Worm (Caenorhabditis elegans) whole organism, midembryonic: ENCODE data around the gene C08B6.8.

Source experiments
- T22C8.4 ChIP-seq: fragments of 200-800 bp; sonication (Bioruptor generic); IDR thresholded peaks from 2 replicates; pipeline ENCODE4 v1.3.6; 2022; ENCODE audit warnings: missing genetic modification characterization, missing compliant biosample characterization
- cog-1 ChIP-seq: sonication (generic microtip); optimal IDR thresholded peaks from 2 replicates; lab custom pipeline; 2016; ENCODE audit warnings: missing genetic modification characterization, missing compliant biosample characterization
- flt-1 ChIP-seq: fragments of 200-800 bp; sonication (Bioruptor generic); IDR thresholded peaks from 2 replicates; pipeline ENCODE4 v1.3.6; 2022; ENCODE audit warnings: missing genetic modification characterization, missing compliant biosample characterization
- klf-2 ChIP-seq: fragments of 200-800 bp; sonication (Bioruptor generic); conservative IDR thresholded peaks from 2 replicates; pipeline ENCODE4 v1.3.6; 2022; ENCODE audit warnings: missing genetic modification reagents, missing genetic modification characterization, missing compliant biosample characterization
- med-1 ChIP-seq: sonication (generic microtip); optimal IDR thresholded peaks from 2 replicates; lab custom pipeline; 2017; ENCODE audit warnings: missing genetic modification characterization, mild to moderate bottlenecking, missing compliant biosample characterization, antibody characterized with exemption, missing genetic modification reagents; ENCODE audit not compliant: insufficient read depth
- ref-1 ChIP-seq: fragments of 200-800 bp; sonication (Bioruptor generic); conservative IDR thresholded peaks from 2 replicates; pipeline ENCODE4 v1.3.6; 2022; ENCODE audit warnings: missing genetic modification reagents, missing genetic modification characterization, missing compliant biosample characterization
- tab-1 ChIP-seq: fragments of 200-800 bp; sonication (Bioruptor generic); IDR thresholded peaks from 2 replicates; pipeline ENCODE4 v1.3.6; 2022; ENCODE audit warnings: missing genetic modification characterization, missing compliant biosample characterization
- ztf-23 ChIP-seq: fragments of 200-800 bp; sonication (Bioruptor generic); IDR thresholded peaks from 2 replicates; pipeline ENCODE4 v1.3.6; 2022; ENCODE audit warnings: missing genetic modification reagents, missing genetic modification characterization, missing compliant biosample characterization
- ztf-29 ChIP-seq: fragments of 200-800 bp; sonication (Bioruptor generic); IDR thresholded peaks from 2 replicates; pipeline ENCODE4 v1.3.6; 2022; ENCODE audit warnings: missing genetic modification reagents, missing genetic modification characterization, missing compliant biosample characterization

- TF ChIP-seq T22C8.4 (no peak), klf-2 (no peak), tab-1 (GFP tag; lab: Robert Waterston, UW) (no peak), med-1 (GFP tag; lab: Kevin White, UChicago) (no peak), flt-1 (GFP tag; lab: Robert Waterston, UW) (no peak), cog-1 (no peak), ztf-29 (GFP tag; lab: Robert Waterston, UW) (no peak), ref-1 (GFP tag; lab: Robert Waterston, UW) (no peak), ztf-23 (GFP tag; lab: Robert Waterston, UW) (no peak)
Measured at ce11 chrV:10122670-10123069, 11.8 kb upstream of the C08B6.8 start, which contains the start of gene srxa-19.
